Worm (Caenorhabditis elegans) whole organism, L4/young adult: ENCODE measurements around the gene Y47D7A.15.

Experiments used
- W03F9.2 ChIP-seq: fragments of 150-350 bp; optimal IDR thresholded peaks from 2 replicates; lab custom pipeline; 2014; ENCODE audit warnings: missing biosample characterization, missing genetic modification characterization
- dao-5 ChIP-seq: sonication (generic microtip); optimal IDR thresholded peaks from 2 replicates; lab custom pipeline; 2016; ENCODE audit warnings: missing genotype, missing genetic modification characterization, moderate library complexity, missing compliant biosample characterization
- him-1 ChIP-seq: sonication (generic microtip); optimal IDR thresholded peaks from 2 replicates; lab custom pipeline; 2016; ENCODE audit warnings: missing genotype, missing genetic modification reagents, missing genetic modification characterization, missing compliant biosample characterization

ce11 chrV:4471065-4471464, 38.1 kb upstream of the Y47D7A.15 start, which contains the start of gene T08H10.3:
- TF ChIP-seq dao-5 (tag; lab: Kevin White, UChicago) (no peak), him-1 (tag; lab: Kevin White, UChicago) (no peak), W03F9.2 (tag; lab: Kevin White, UChicago) (no peak)
